Worm (Caenorhabditis elegans): Measurements from ENCODE around the gene lido-15.

ce11 chrII:3808643-3809042 is 3.4 kb upstream of the lido-15 start:
- no peak for TF ChIP-seq W03F9.2 (tag; optimal IDR thresholded peaks at IDR 0.05)
- TF ChIP-seq dao-5 (tag; optimal IDR thresholded peaks at IDR 0.05): no peak

Measured in whole organism, L4/young adult.